5 fruit fly cellular contexts compared by ENCODE assay signal in the genomic region with DNA sequence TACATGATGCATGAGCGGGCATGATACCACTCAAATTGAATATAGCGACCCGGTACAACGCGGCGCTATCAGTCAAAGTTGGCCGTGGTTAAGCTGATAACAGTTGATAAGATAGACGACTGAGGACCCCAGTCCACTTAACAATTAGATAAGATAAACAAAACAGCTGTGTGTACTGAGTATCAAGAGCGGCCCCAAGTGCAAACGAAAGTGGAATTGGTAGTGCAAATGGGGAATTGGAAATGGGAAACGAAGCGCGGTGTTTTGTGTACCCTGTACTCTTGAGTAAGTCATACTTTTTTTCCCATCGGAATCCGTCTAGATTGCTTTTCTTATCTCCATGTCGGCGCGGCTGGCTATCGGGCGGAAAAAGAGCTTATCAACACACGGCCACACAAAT.
A peak's percentile ranks its signal among the peaks of the same experiment; 100 is the strongest.
TF ChIP-seq lines count a peak whose summit lies in the region.

No protein-coding gene starts in this region.

- no peak for TF ChIP-seq CTCF in whole organism, embryonic (GFP tag; optimal IDR thresholded peaks at IDR 0.05; lab: Kevin White, UChicago)

TF ChIP-seq in whole organism, adult, 20 proteins besides CTCF, POLR2A, EP300 and RAD21:
- TF ChIP-seq Mnt (GFP tag; optimal IDR thresholded peaks at IDR 0.05; lab: Kevin White, UChicago) = peak; percentile 48
- peak; percentile 57 for TF ChIP-seq kay (GFP tag; lab: Kevin White, UChicago; ENCODE audit: borderline replicate concordance)
- TF ChIP-seq cnc (optimal IDR thresholded peaks at IDR 0.05; lab: Kevin White, UChicago) = no peak
- TF ChIP-seq ovo (GFP tag; optimal IDR thresholded peaks at IDR 0.05; lab: Kevin White, UChicago) = no peak
- no peak for TF ChIP-seq CG12768 (GFP tag; optimal IDR thresholded peaks at IDR 0.05; lab: Kevin White, UChicago)
- TF ChIP-seq CG1620 (GFP tag; optimal IDR thresholded peaks at IDR 0.05; lab: Kevin White, UChicago) = no peak
- peak; percentile 0 for TF ChIP-seq CG14711 (tag; optimal IDR thresholded peaks at IDR 0.05; lab: Kevin White, UChicago)
- TF ChIP-seq Hr96 (GFP tag; optimal IDR thresholded peaks at IDR 0.05; lab: Kevin White, UChicago) = no peak
- no peak for TF ChIP-seq Clk (GFP tag; optimal IDR thresholded peaks at IDR 0.05; lab: Kevin White, UChicago)
- TF ChIP-seq cic (GFP tag; optimal IDR thresholded peaks at IDR 0.05; lab: Kevin White, UChicago) = peak; percentile 34
- TF ChIP-seq Crg-1 (GFP tag; optimal IDR thresholded peaks at IDR 0.05; lab: Kevin White, UChicago) = peak; percentile 21
- TF ChIP-seq CG11617 (GFP tag; optimal IDR thresholded peaks at IDR 0.05; lab: Kevin White, UChicago) = no peak

TF ChIP-seq in whole organism, embryonic, 481 proteins besides CTCF, POLR2A, EP300 and RAD21 (continues in another document):
- TF ChIP-seq Blimp-1 (GFP tag; optimal IDR thresholded peaks at IDR 0.05; lab: Kevin White, UChicago) = peak; percentile 38
- TF ChIP-seq CG6791 (GFP tag; IDR thresholded peaks at IDR 0.05; lab: Robert Waterston, UW; ENCODE audit: partially characterized antibody) = no peak
- TF ChIP-seq chif (GFP tag; optimal IDR thresholded peaks at IDR 0.05; lab: Kevin White, UChicago) = no peak
- TF ChIP-seq CG1024 (GFP tag; IDR thresholded peaks at IDR 0.05; lab: Robert Waterston, UW) = no peak
- TF ChIP-seq Atf6 (GFP tag; IDR thresholded peaks at IDR 0.05; lab: Robert Waterston, UW) = no peak
- TF ChIP-seq TFAM (GFP tag; optimal IDR thresholded peaks at IDR 0.05; lab: Kevin White, UChicago) = no peak
- TF ChIP-seq CG3407 (GFP tag; optimal IDR thresholded peaks at IDR 0.05; lab: Kevin White, UChicago) = peak; percentile 5
- TF ChIP-seq run (tag; optimal IDR thresholded peaks at IDR 0.05; lab: Kevin White, UChicago) = no peak
- TF ChIP-seq NC2β (GFP tag; optimal IDR thresholded peaks at IDR 0.05; lab: Kevin White, UChicago) = no peak
- TF ChIP-seq phol (tag; optimal IDR thresholded peaks at IDR 0.05; lab: Kevin White, UChicago) = peak; percentile 6
- TF ChIP-seq lab (GFP tag; optimal IDR thresholded peaks at IDR 0.05; lab: Kevin White, UChicago) = peak; percentile 20
- TF ChIP-seq CG13296 (GFP tag; optimal IDR thresholded peaks at IDR 0.05; lab: Kevin White, UChicago) = no peak
- no peak for TF ChIP-seq CG11695 (GFP tag; IDR thresholded peaks at IDR 0.05; lab: Robert Waterston, UW)
- TF ChIP-seq D19B (GFP tag; optimal IDR thresholded peaks at IDR 0.05; lab: Kevin White, UChicago) = peak; percentile 92
- TF ChIP-seq B-H2 (GFP tag; optimal IDR thresholded peaks at IDR 0.05; lab: Kevin White, UChicago) = no peak
- TF ChIP-seq CG6813 (GFP tag; optimal IDR thresholded peaks at IDR 0.05; lab: Kevin White, UChicago) = no peak
- no peak for TF ChIP-seq CG8924 (tag; optimal IDR thresholded peaks at IDR 0.05; lab: Kevin White, UChicago)
- no peak for TF ChIP-seq Myb (GFP tag; optimal IDR thresholded peaks at IDR 0.05; lab: Kevin White, UChicago)
- TF ChIP-seq crp (GFP tag; optimal IDR thresholded peaks at IDR 0.05; lab: Kevin White, UChicago) = peak in 1 of 2 experiments; percentile 3

TF ChIP-seq in whole organism, prepupa, 60 proteins besides CTCF, POLR2A, EP300 and RAD21:
- TF ChIP-seq CG31627 (GFP tag; optimal IDR thresholded peaks at IDR 0.05; lab: Kevin White, UChicago) (no peak), CG10669 (GFP tag; optimal IDR thresholded peaks at IDR 0.05; lab: Kevin White, UChicago) (no peak), ss (GFP tag; optimal IDR thresholded peaks at IDR 0.05; lab: Kevin White, UChicago) (peak in 1 of 2 experiments; percentile 14), CG15336 (GFP tag; IDR thresholded peaks at IDR 0.05; lab: Robert Waterston, UW) (0 out of 2 replicates have a peak, but pooled peaks have one; percentile 14), svp (GFP tag; lab: Kevin White, UChicago) (peak; percentile 85), Hr39 (GFP tag; optimal IDR thresholded peaks at IDR 0.05; lab: Kevin White, UChicago) (no peak), net (GFP tag; optimal IDR thresholded peaks at IDR 0.05; lab: Kevin White, UChicago) (no peak), fkh (GFP tag; optimal IDR thresholded peaks at IDR 0.05; lab: Kevin White, UChicago) (peak; percentile 67), vri (GFP tag; optimal IDR thresholded peaks at IDR 0.05; lab: Kevin White, UChicago) (peak; percentile 67), CG10631 (GFP tag; optimal IDR thresholded peaks at IDR 0.05; lab: Kevin White, UChicago) (no peak)

TF ChIP-seq in whole organism, pupa, 21 proteins besides CTCF, POLR2A, EP300 and RAD21:
- TF ChIP-seq Pif1A (GFP tag; optimal IDR thresholded peaks at IDR 0.05; lab: Kevin White, UChicago) = no peak
- TF ChIP-seq CG4496 (GFP tag; IDR thresholded peaks at IDR 0.05; lab: Robert Waterston, UW) = no peak
- TF ChIP-seq Snoo (tag; optimal IDR thresholded peaks at IDR 0.05; lab: Kevin White, UChicago) = no peak
- no peak for TF ChIP-seq CG34367 (tag; optimal IDR thresholded peaks at IDR 0.05; lab: Kevin White, UChicago)
- TF ChIP-seq CG10348 (GFP tag; IDR thresholded peaks at IDR 0.05; lab: Robert Waterston, UW) = no peak
- peak; percentile 62 for TF ChIP-seq EcR (GFP tag; optimal IDR thresholded peaks at IDR 0.05; lab: Kevin White, UChicago)
- TF ChIP-seq CG15710 (tag; optimal IDR thresholded peaks at IDR 0.05; lab: Kevin White, UChicago) = no peak
- TF ChIP-seq D1 (tag; optimal IDR thresholded peaks at IDR 0.05; lab: Kevin White, UChicago) = no peak

TF ChIP-seq in whole organism, wandering third instar larva, 38 proteins besides CTCF, POLR2A, EP300 and RAD21:
- no peak for TF ChIP-seq Jra (GFP tag; optimal IDR thresholded peaks at IDR 0.05; lab: Kevin White, UChicago)
- TF ChIP-seq Rel (GFP tag; optimal IDR thresholded peaks at IDR 0.05; lab: Kevin White, UChicago) = no peak
- no peak for TF ChIP-seq Rel (tag; optimal IDR thresholded peaks at IDR 0.05; lab: Kevin White, UChicago)
- TF ChIP-seq Hr83 (GFP tag; optimal IDR thresholded peaks at IDR 0.05; lab: Kevin White, UChicago; ENCODE audit: poor library complexity, severe bottlenecking) = peak; percentile 16
- peak; percentile 54 for TF ChIP-seq h (GFP tag; optimal IDR thresholded peaks at IDR 0.05; lab: Kevin White, UChicago)
- peak in 1 of 2 experiments; percentile 21 for TF ChIP-seq foxo (GFP tag; optimal IDR thresholded peaks at IDR 0.05; lab: Kevin White, UChicago)
- peak; percentile 14 for TF ChIP-seq Hnf4 (GFP tag; optimal IDR thresholded peaks at IDR 0.05; lab: Kevin White, UChicago)
- TF ChIP-seq lola (GFP tag; optimal IDR thresholded peaks at IDR 0.05; lab: Kevin White, UChicago) = no peak
- peak; percentile 22 for TF ChIP-seq OdsH (GFP tag; optimal IDR thresholded peaks at IDR 0.05; lab: Kevin White, UChicago)
